2 fruit fly cellular contexts compared by ENCODE assay signal in the genomic region with DNA sequence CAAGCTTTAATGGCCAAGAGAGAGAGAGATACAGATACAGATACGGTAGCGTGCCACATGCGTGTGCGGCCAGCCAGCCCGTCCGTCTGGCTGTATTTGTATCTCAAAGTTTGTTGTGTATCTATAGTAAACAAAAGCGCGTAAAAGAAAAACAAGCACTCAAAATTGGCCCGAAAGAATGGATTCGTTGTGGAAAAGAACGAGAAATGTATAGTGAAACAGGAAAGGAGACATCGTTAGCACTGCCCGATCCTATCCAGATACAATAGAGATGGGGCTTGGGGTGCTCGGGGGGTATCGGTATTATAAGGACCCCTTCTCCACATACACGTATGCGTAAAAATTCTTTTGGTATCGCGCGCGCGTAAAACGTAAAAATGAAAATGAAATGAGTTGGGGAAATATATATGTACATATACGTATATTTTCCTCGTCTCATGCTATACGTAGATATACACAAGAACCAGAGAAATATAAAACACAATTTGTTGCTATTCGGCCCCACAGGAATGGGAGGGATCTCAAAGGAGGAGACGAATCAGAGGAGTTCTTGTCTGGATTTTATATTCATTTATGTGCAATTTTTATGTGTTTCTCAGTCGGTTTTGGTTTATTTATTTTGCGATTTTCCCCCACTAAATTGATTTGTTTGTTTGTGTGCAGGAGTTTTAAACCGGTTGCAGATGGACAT.
TF ChIP-seq lines count a peak whose summit lies in the region.

No protein-coding gene starts in this region.

TF ChIP-seq in whole organism, embryonic, 481 proteins besides CTCF, POLR2A, EP300 and RAD21 (continued from another document and continues in another):
- peak; percentile 66 for TF ChIP-seq wek (GFP tag; optimal IDR thresholded peaks at IDR 0.05; lab: Kevin White, UChicago)
- no peak for TF ChIP-seq CG11085 (GFP tag; IDR thresholded peaks at IDR 0.05; lab: Robert Waterston, UW)
- TF ChIP-seq CG16813 (GFP tag; IDR thresholded peaks at IDR 0.05; lab: Robert Waterston, UW; ENCODE audit: partially characterized antibody) = no peak
- peak in 1 of 2 experiments; percentile 28 for TF ChIP-seq Pdp1 (GFP tag; optimal IDR thresholded peaks at IDR 0.05; lab: Kevin White, UChicago)
- TF ChIP-seq Nf-YC (tag; optimal IDR thresholded peaks at IDR 0.05; lab: Kevin White, UChicago) = no peak
- no peak for TF ChIP-seq CG18619 (GFP tag; optimal IDR thresholded peaks at IDR 0.05; lab: Kevin White, UChicago)
- no peak for TF ChIP-seq bcd (GFP tag; optimal IDR thresholded peaks at IDR 0.05; lab: Kevin White, UChicago)
- no peak for TF ChIP-seq Usf (GFP tag; optimal IDR thresholded peaks at IDR 0.05; lab: Kevin White, UChicago)
- TF ChIP-seq CG18764 (GFP tag; optimal IDR thresholded peaks at IDR 0.05; lab: Kevin White, UChicago) = no peak
- TF ChIP-seq CG16815 (GFP tag; optimal IDR thresholded peaks at IDR 0.05; lab: Kevin White, UChicago) = no peak
- no peak for TF ChIP-seq inv (GFP tag; IDR thresholded peaks at IDR 0.05; lab: Robert Waterston, UW; ENCODE audit: partially characterized antibody)
- peak; percentile 10 for TF ChIP-seq nerfin-1 (tag; optimal IDR thresholded peaks at IDR 0.05; lab: Kevin White, UChicago)
- no peak for TF ChIP-seq CG5180 (GFP tag; optimal IDR thresholded peaks at IDR 0.05; lab: Kevin White, UChicago)
- no peak for TF ChIP-seq pros (GFP tag; optimal IDR thresholded peaks at IDR 0.05; lab: Kevin White, UChicago)
- no peak for TF ChIP-seq Camta (GFP tag; optimal IDR thresholded peaks at IDR 0.05; lab: Kevin White, UChicago)
- no peak for TF ChIP-seq fd96Cb (tag; optimal IDR thresholded peaks at IDR 0.05; lab: Kevin White, UChicago)
- TF ChIP-seq ttk (GFP tag; IDR thresholded peaks at IDR 0.05; lab: Robert Waterston, UW) = no peak
- TF ChIP-seq Med (GFP tag; lab: Kevin White, UChicago) = peak; percentile 79
- no peak for TF ChIP-seq CG6272 (GFP tag; IDR thresholded peaks at IDR 0.05; lab: Robert Waterston, UW)
- peak; percentile 25 for TF ChIP-seq CG15514 (GFP tag; optimal IDR thresholded peaks at IDR 0.05; lab: Kevin White, UChicago)
- TF ChIP-seq CG12769 (tag; optimal IDR thresholded peaks at IDR 0.05; lab: Kevin White, UChicago) = peak; percentile 13
- no peak for TF ChIP-seq CG14965 (GFP tag; optimal IDR thresholded peaks at IDR 0.05; lab: Kevin White, UChicago; ENCODE audit: borderline replicate concordance)
- TF ChIP-seq CG2889 (GFP tag; IDR thresholded peaks at IDR 0.05; lab: Robert Waterston, UW) = no peak
- no peak for TF ChIP-seq Awh (GFP tag; IDR thresholded peaks at IDR 0.05; lab: Robert Waterston, UW)
- peak; percentile 36 for TF ChIP-seq Hand (GFP tag; optimal IDR thresholded peaks at IDR 0.05; lab: Kevin White, UChicago)
- no peak for TF ChIP-seq CkIIα-i1 (GFP tag; IDR thresholded peaks at IDR 0.05; lab: Robert Waterston, UW)
- no peak for TF ChIP-seq D (optimal IDR thresholded peaks at IDR 0.05; lab: Kevin White, UChicago)
- no peak for TF ChIP-seq D (GFP tag; optimal IDR thresholded peaks at IDR 0.05; lab: Kevin White, UChicago)
- no peak for TF ChIP-seq CG8089 (GFP tag; optimal IDR thresholded peaks at IDR 0.05; lab: Kevin White, UChicago)
- TF ChIP-seq luna (GFP tag; optimal IDR thresholded peaks at IDR 0.05; lab: Kevin White, UChicago) = no peak
- no peak for TF ChIP-seq CG16779 (GFP tag; IDR thresholded peaks at IDR 0.05; lab: Robert Waterston, UW)
- no peak for TF ChIP-seq Chrac-16 (GFP tag; optimal IDR thresholded peaks at IDR 0.05; lab: Kevin White, UChicago)
- TF ChIP-seq bowl (GFP tag; IDR thresholded peaks at IDR 0.05; lab: Robert Waterston, UW) = no peak
- no peak for TF ChIP-seq wdn (GFP tag; IDR thresholded peaks at IDR 0.05; lab: Robert Waterston, UW)
- peak; percentile 68 for TF ChIP-seq CG17568 (GFP tag; optimal IDR thresholded peaks at IDR 0.05; lab: Kevin White, UChicago)
- TF ChIP-seq sqz (GFP tag; optimal IDR thresholded peaks at IDR 0.05; lab: Kevin White, UChicago) = peak; percentile 32
- no peak for TF ChIP-seq CG8765 (GFP tag; IDR thresholded peaks at IDR 0.05; lab: Robert Waterston, UW)
- no peak for TF ChIP-seq Dbx (GFP tag; IDR thresholded peaks at IDR 0.05; lab: Robert Waterston, UW)
- TF ChIP-seq usp (GFP tag; optimal IDR thresholded peaks at IDR 0.05; lab: Kevin White, UChicago) = no peak
- TF ChIP-seq Hr39 (optimal IDR thresholded peaks at IDR 0.05; lab: Kevin White, UChicago) = no peak
- no peak for TF ChIP-seq rib (GFP tag; IDR thresholded peaks at IDR 0.05; lab: Robert Waterston, UW)
- TF ChIP-seq twi (tag; optimal IDR thresholded peaks at IDR 0.05; lab: Kevin White, UChicago) = peak; percentile 47
- TF ChIP-seq CG4328 (GFP tag; optimal IDR thresholded peaks at IDR 0.05; lab: Kevin White, UChicago) = peak; percentile 38
- TF ChIP-seq PHDP (tag; optimal IDR thresholded peaks at IDR 0.05; lab: Kevin White, UChicago) = no peak
- no peak for TF ChIP-seq CG10654 (GFP tag; optimal IDR thresholded peaks at IDR 0.05; lab: Kevin White, UChicago)
- TF ChIP-seq cad (GFP tag; optimal IDR thresholded peaks at IDR 0.05; lab: Kevin White, UChicago) = no peak
- no peak for TF ChIP-seq stwl (tag; optimal IDR thresholded peaks at IDR 0.05; lab: Kevin White, UChicago)
- no peak for TF ChIP-seq CG2116 (GFP tag; optimal IDR thresholded peaks at IDR 0.05; lab: Kevin White, UChicago)
- TF ChIP-seq maf-S (GFP tag; optimal IDR thresholded peaks at IDR 0.05; lab: Kevin White, UChicago) = no peak
- no peak for TF ChIP-seq lbe (GFP tag; optimal IDR thresholded peaks at IDR 0.05; lab: Kevin White, UChicago)
- no peak for TF ChIP-seq gt (GFP tag; IDR thresholded peaks at IDR 0.05; lab: Robert Waterston, UW)
- no peak for TF ChIP-seq en (GFP tag; optimal IDR thresholded peaks at IDR 0.05; lab: Kevin White, UChicago)
- TF ChIP-seq zfh2 (GFP tag; optimal IDR thresholded peaks at IDR 0.05; lab: Kevin White, UChicago) = no peak
- TF ChIP-seq CG7987 (GFP tag; optimal IDR thresholded peaks at IDR 0.05; lab: Kevin White, UChicago) = peak; percentile 67
- TF ChIP-seq CG10267 (tag; optimal IDR thresholded peaks at IDR 0.05; lab: Kevin White, UChicago) = no peak
- no peak for TF ChIP-seq Lim3 (GFP tag; IDR thresholded peaks at IDR 0.05; lab: Robert Waterston, UW)
- TF ChIP-seq CG34224 (GFP tag; IDR thresholded peaks at IDR 0.05; lab: Robert Waterston, UW; ENCODE audit: partially characterized antibody) = no peak
- no peak for TF ChIP-seq CG3163 (GFP tag; optimal IDR thresholded peaks at IDR 0.05; lab: Kevin White, UChicago)
- no peak for TF ChIP-seq Scr (GFP tag; IDR thresholded peaks at IDR 0.05; lab: Robert Waterston, UW; ENCODE audit: partially characterized antibody)
- TF ChIP-seq org-1 (GFP tag; optimal IDR thresholded peaks at IDR 0.05; lab: Kevin White, UChicago) = peak; percentile 20
- TF ChIP-seq nmo (GFP tag; optimal IDR thresholded peaks at IDR 0.05; lab: Kevin White, UChicago) = no peak
- peak; percentile 63; the same call in 2 of the 3 replicates for TF ChIP-seq ci (GFP tag; IDR thresholded peaks at IDR 0.05; lab: Robert Waterston, UW)
- peak; percentile 68 for TF ChIP-seq MTF-1 (GFP tag; optimal IDR thresholded peaks at IDR 0.05; lab: Kevin White, UChicago; ENCODE audit: borderline replicate concordance)
- TF ChIP-seq CG2129 (GFP tag; IDR thresholded peaks at IDR 0.05; lab: Robert Waterston, UW; ENCODE audit: partially characterized antibody) = no peak

TF ChIP-seq in whole organism, prepupa, 60 proteins besides CTCF, POLR2A, EP300 and RAD21 (continued from another document):
- TF ChIP-seq CG3919 (GFP tag; optimal IDR thresholded peaks at IDR 0.05; lab: Kevin White, UChicago) (no peak), CG11902 (GFP tag; optimal IDR thresholded peaks at IDR 0.05; lab: Kevin White, UChicago) (no peak), Gug (GFP tag; IDR thresholded peaks at IDR 0.05; lab: Robert Waterston, UW) (no peak), Blimp-1 (GFP tag; optimal IDR thresholded peaks at IDR 0.05; lab: Kevin White, UChicago) (no peak), Hr38 (GFP tag; optimal IDR thresholded peaks at IDR 0.05; lab: Kevin White, UChicago) (no peak), CG10631 (GFP tag; optimal IDR thresholded peaks at IDR 0.05; lab: Kevin White, UChicago) (no peak), CG8632 (GFP tag; optimal IDR thresholded peaks at IDR 0.05; lab: Kevin White, UChicago) (no peak), fkh (GFP tag; optimal IDR thresholded peaks at IDR 0.05; lab: Kevin White, UChicago) (peak; percentile 90), CG15336 (GFP tag; IDR thresholded peaks at IDR 0.05; lab: Robert Waterston, UW) (no peak), topi (GFP tag; optimal IDR thresholded peaks at IDR 0.05; lab: Kevin White, UChicago) (no peak), CG34406 (GFP tag; optimal IDR thresholded peaks at IDR 0.05; lab: Kevin White, UChicago) (no peak), net (GFP tag; optimal IDR thresholded peaks at IDR 0.05; lab: Kevin White, UChicago) (no peak), Lpt (GFP tag; optimal IDR thresholded peaks at IDR 0.05; lab: Kevin White, UChicago) (no peak), CG8319 (GFP tag; optimal IDR thresholded peaks at IDR 0.05; lab: Kevin White, UChicago) (no peak), CG10669 (GFP tag; optimal IDR thresholded peaks at IDR 0.05; lab: Kevin White, UChicago) (no peak), Sox102F (GFP tag; optimal IDR thresholded peaks at IDR 0.05; lab: Kevin White, UChicago) (peak; percentile 7), OdsH (GFP tag; optimal IDR thresholded peaks at IDR 0.05; lab: Kevin White, UChicago) (no peak), CG8119 (GFP tag; IDR thresholded peaks at IDR 0.05; lab: Robert Waterston, UW) (no peak), fd85E (GFP tag; optimal IDR thresholded peaks at IDR 0.05; lab: Kevin White, UChicago) (no peak), CG1621 (tag; optimal IDR thresholded peaks at IDR 0.05; lab: Kevin White, UChicago) (no peak), achi (GFP tag; optimal IDR thresholded peaks at IDR 0.05; lab: Kevin White, UChicago) (no peak), eg (GFP tag; IDR thresholded peaks at IDR 0.05; lab: Robert Waterston, UW) (no peak), Hr39 (GFP tag; optimal IDR thresholded peaks at IDR 0.05; lab: Kevin White, UChicago) (no peak), CG11294 (GFP tag; IDR thresholded peaks at IDR 0.05; lab: Robert Waterston, UW) (no peak), fd59A (GFP tag; optimal IDR thresholded peaks at IDR 0.05; lab: Kevin White, UChicago) (no peak), svp (GFP tag; lab: Kevin White, UChicago) (no peak), dsx (GFP tag; optimal IDR thresholded peaks at IDR 0.05; lab: Kevin White, UChicago; ENCODE audit: poor library complexity, severe bottlenecking) (peak; percentile 75), CG7368 (GFP tag; optimal IDR thresholded peaks at IDR 0.05; lab: Kevin White, UChicago) (no peak), CG6276 (GFP tag; optimal IDR thresholded peaks at IDR 0.05; lab: Kevin White, UChicago) (no peak), spab (GFP tag; optimal IDR thresholded peaks at IDR 0.05; lab: Kevin White, UChicago) (no peak), acj6 (GFP tag; optimal IDR thresholded peaks at IDR 0.05; lab: Kevin White, UChicago) (no peak), esn (GFP tag; optimal IDR thresholded peaks at IDR 0.05; lab: Kevin White, UChicago) (no peak), CG6792 (GFP tag; optimal IDR thresholded peaks at IDR 0.05; lab: Kevin White, UChicago) (no peak), Sox15 (GFP tag; optimal IDR thresholded peaks at IDR 0.05; lab: Kevin White, UChicago) (no peak), Eip75B (GFP tag; optimal IDR thresholded peaks at IDR 0.05; lab: Kevin White, UChicago) (peak; percentile 3), CG6163 (GFP tag; IDR thresholded peaks at IDR 0.05; lab: Robert Waterston, UW) (peak; percentile 45; the same call in 1 of the 3 replicates), CG16779 (tag; optimal IDR thresholded peaks at IDR 0.05; lab: Kevin White, UChicago) (no peak), dac (GFP tag; optimal IDR thresholded peaks at IDR 0.05; lab: Kevin White, UChicago) (no peak)
